Worm (Caenorhabditis elegans): Measurements from ENCODE around the gene math-16.

- TF ChIP-seq flt-1 (GFP tag; IDR thresholded peaks at IDR 0.05) (no peak), ref-1 (GFP tag; conservative IDR thresholded peaks at IDR 0.05) (no peak), ztf-23 (GFP tag; IDR thresholded peaks at IDR 0.05) (no peak), ztf-29 (GFP tag; IDR thresholded peaks at IDR 0.05) (no peak), tab-1 (GFP tag; IDR thresholded peaks at IDR 0.05) (no peak), klf-2 (GFP tag; conservative IDR thresholded peaks at IDR 0.05) (no peak), cog-1 (tag; optimal IDR thresholded peaks at IDR 0.05) (no peak), T22C8.4 (GFP tag; IDR thresholded peaks at IDR 0.05) (no peak), med-1 (GFP tag; optimal IDR thresholded peaks at IDR 0.05; ENCODE audit: insufficient read depth) (no peak)
Measured at ce11 chrII:1917862-1918261, 39.3 kb upstream of the math-16 start, which contains the start of gene bath-4.

Data from whole organism, midembryonic.